Worm (Caenorhabditis elegans): Measurements from ENCODE around the gene olrn-1.

The olrn-1 gene

DNA sequence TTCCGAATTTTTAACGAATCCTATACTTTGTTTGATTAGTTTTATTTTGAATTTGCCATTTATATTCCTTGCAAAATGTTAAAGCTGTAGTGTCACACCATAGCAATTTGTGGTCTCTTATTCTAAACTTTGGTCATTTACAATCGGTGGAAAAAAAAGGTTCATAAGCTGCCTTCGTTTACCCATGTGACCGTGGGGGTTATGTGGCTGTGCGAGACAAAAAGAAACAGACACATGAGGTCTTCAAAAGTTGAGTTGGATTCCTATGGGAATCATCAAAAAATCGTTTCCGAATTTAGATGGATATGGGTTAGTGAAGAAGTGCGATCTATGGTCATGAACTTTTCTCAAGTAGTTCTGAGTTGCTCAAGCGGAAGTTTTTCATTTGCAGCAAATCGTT, 26.9 kb downstream of the olrn-1 start:
- TF ChIP-seq lim-6 (tag; optimal IDR thresholded peaks at IDR 0.05) (no peak), hlh-6 (tag; optimal IDR thresholded peaks at IDR 0.05) (no peak), ceh-19 (GFP tag; optimal IDR thresholded peaks at IDR 0.05) (no peak), ceh-6 (GFP tag; optimal IDR thresholded peaks at IDR 0.05) (no peak), hlh-13 (GFP tag; optimal IDR thresholded peaks at IDR 0.05) (no peak), ceh-31 (tag; optimal IDR thresholded peaks at IDR 0.05) (no peak), unc-42 (tag; optimal IDR thresholded peaks at IDR 0.05) (no peak), ceh-30 (tag; optimal IDR thresholded peaks at IDR 0.05) (no peak), che-1 (tag; optimal IDR thresholded peaks at IDR 0.05) (no peak), ceh-22 (tag; optimal IDR thresholded peaks at IDR 0.05) (no peak), ets-4 (tag; optimal IDR thresholded peaks at IDR 0.05) (no peak), nhr-232 (tag; optimal IDR thresholded peaks at IDR 0.05) (no peak), madf-2 (tag; optimal IDR thresholded peaks at IDR 0.05) (no peak)

DNA sequence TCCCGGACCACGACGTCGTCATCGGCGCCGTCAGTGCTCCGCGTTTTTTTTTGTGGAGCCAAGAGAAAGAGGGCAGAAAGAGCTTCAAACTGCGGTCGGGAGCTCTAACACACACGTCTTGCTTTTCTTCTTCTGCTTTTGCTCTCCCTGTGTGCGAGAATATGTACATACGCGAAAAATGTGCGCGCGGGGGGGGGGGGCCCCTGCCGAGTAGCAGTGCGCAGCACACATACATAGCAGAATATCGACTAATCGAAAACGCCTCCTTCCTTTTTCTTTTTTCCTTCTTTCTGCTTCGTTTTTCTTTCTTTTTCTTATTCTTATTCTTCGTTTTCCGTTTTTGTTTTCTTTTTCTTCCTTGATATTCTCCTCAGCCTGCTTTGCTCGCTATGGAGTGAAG, 29.2 kb downstream of the olrn-1 start:
- TF ChIP-seq ceh-19 (GFP tag; optimal IDR thresholded peaks at IDR 0.05) (peak; percentile 5), unc-42 (tag; optimal IDR thresholded peaks at IDR 0.05) (peak; percentile 51), madf-2 (tag; optimal IDR thresholded peaks at IDR 0.05) (no peak), nfya-1 (tag; optimal IDR thresholded peaks at IDR 0.05) (peak; percentile 25), pat-9 (tag; optimal IDR thresholded peaks at IDR 0.05) (no peak), pros-1 (tag; optimal IDR thresholded peaks at IDR 0.05) (peak; percentile 0), ceh-31 (tag; optimal IDR thresholded peaks at IDR 0.05) (peak; percentile 70), sox-2 (GFP tag; IDR thresholded peaks at IDR 0.05) (no peak), tbx-2 (tag; optimal IDR thresholded peaks at IDR 0.05) (peak; percentile 68), syd-9 (tag; optimal IDR thresholded peaks at IDR 0.05) (peak; percentile 12), ceh-18 (tag; optimal IDR thresholded peaks at IDR 0.05) (peak; percentile 37), hlh-13 (GFP tag; optimal IDR thresholded peaks at IDR 0.05) (no peak), ceh-34 (tag; optimal IDR thresholded peaks at IDR 0.05) (peak; percentile 12), ceh-14 (tag; optimal IDR thresholded peaks at IDR 0.05) (no peak), unc-3 (GFP tag; conservative IDR thresholded peaks at IDR 0.05) (no peak; the same call in 1 of the 2 replicates), unc-3 (tag; optimal IDR thresholded peaks at IDR 0.05) (peak; percentile 15), ceh-48 (tag; optimal IDR thresholded peaks at IDR 0.05) (peak; percentile 86)

- TF ChIP-seq ceh-18 (tag; optimal IDR thresholded peaks at IDR 0.05) = peak; percentile 77
- TF ChIP-seq rnt-1 (tag; optimal IDR thresholded peaks at IDR 0.05) = peak; percentile 51
- TF ChIP-seq syd-9 (tag; optimal IDR thresholded peaks at IDR 0.05) = peak; percentile 31
- peak; percentile 24 for TF ChIP-seq C08G9.2 (tag; optimal IDR thresholded peaks at IDR 0.05)
- no peak for TF ChIP-seq F13H6.1 (tag; optimal IDR thresholded peaks at IDR 0.05)
- TF ChIP-seq ref-2 (tag; optimal IDR thresholded peaks at IDR 0.05) = peak; percentile 19
- TF ChIP-seq nfya-1 (tag; optimal IDR thresholded peaks at IDR 0.05) = no peak
- TF ChIP-seq unc-55 (GFP tag; optimal IDR thresholded peaks at IDR 0.05) = peak; percentile 3
- TF ChIP-seq ceh-34 (tag; optimal IDR thresholded peaks at IDR 0.05) = peak; percentile 36
- peak; percentile 7 for TF ChIP-seq ets-4 (tag; optimal IDR thresholded peaks at IDR 0.05)
- peak; percentile 60 for TF ChIP-seq sdc-2 (tag; optimal IDR thresholded peaks at IDR 0.05)
Observed at ce11 chrX:15567986-15568940, 30.8 kb downstream of the olrn-1 start, which contains the start of gene dyn-1. TSS of gene dyn-1 (plus strand) at chrX:15568890.

DNA sequence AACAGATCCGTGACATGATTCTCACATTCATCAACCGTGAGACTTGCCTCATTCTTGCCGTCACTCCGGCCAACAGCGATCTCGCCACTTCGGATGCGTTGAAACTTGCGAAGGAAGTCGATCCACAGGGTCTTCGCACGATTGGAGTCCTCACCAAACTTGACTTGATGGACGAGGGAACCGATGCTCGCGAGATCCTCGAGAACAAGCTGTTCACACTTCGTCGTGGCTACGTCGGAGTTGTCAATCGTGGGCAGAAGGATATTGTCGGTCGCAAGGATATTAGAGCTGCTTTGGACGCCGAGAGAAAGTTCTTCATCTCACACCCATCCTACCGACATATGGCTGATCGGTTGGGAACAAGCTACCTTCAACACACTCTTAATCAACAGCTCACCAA, 32.2 kb downstream of the olrn-1 start:
- TF ChIP-seq K02D7.2 (tag; optimal IDR thresholded peaks at IDR 0.05) (no peak), che-1 (tag; optimal IDR thresholded peaks at IDR 0.05) (no peak), hlh-15 (tag; optimal IDR thresholded peaks at IDR 0.05) (no peak)

DNA sequence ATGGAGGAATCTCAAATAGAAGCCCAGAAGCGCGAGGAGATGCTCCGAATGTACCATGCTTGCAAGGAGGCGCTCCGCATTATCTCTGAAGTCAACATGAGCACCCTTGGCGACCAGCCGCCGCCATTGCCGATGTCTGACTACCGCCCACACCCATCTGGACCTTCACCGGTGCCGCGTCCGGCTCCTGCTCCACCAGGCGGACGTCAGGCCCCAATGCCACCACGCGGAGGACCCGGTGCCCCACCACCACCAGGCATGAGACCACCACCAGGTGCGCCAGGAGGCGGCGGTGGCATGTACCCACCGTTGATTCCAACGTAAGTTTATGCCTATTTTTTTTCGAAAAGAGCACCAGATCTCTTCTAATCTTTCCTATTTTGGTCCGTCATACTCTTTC, 34.6 kb downstream of the olrn-1 start:
- no peak for TF ChIP-seq hlh-8 (tag; optimal IDR thresholded peaks at IDR 0.05)
- TF ChIP-seq ets-4 (tag; optimal IDR thresholded peaks at IDR 0.05) = no peak
- peak; percentile 7 for TF ChIP-seq mec-3 (tag; optimal IDR thresholded peaks at IDR 0.05; ENCODE audit: borderline replicate concordance)
- TF ChIP-seq sdc-2 (tag; optimal IDR thresholded peaks at IDR 0.05) = no peak
- no peak for TF ChIP-seq che-1 (tag; optimal IDR thresholded peaks at IDR 0.05)

Data from whole organism, late embryonic.